Worm (Caenorhabditis elegans): ENCODE results near the gene Y69A2AR.28.

DNA sequence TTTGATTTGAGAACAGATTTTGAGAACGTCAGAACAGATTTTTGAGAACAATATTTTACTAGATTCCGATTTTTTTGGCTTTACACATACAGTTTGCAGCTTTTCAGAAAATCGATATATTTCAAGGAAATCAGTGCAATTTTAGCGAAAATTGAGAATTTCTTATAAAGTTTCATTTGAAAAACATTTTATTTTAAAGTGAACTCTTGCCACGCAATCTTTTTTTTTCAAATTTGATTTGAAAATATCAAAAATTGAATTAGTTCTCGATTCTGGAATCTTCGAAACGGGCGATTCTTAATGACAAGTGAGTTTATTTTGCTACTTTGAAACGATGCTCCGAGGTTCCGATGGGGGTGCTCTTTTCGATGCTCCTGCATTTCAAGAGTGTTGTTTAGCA, 40.8 kb downstream of the Y69A2AR.28 start, which contains the start of gene Y69A2AR.51:
- TF ChIP-seq jun-1 (tag; optimal IDR thresholded peaks at IDR 0.05) (no peak), lin-39 (tag; optimal IDR thresholded peaks at IDR 0.05) (no peak), nhr-28 (tag; optimal IDR thresholded peaks at IDR 0.05) (no peak), dpl-1 (GFP tag; optimal IDR thresholded peaks at IDR 0.05) (no peak), fkh-4 (tag; optimal IDR thresholded peaks at IDR 0.05; ENCODE audit: borderline replicate concordance) (no peak), zip-4 (GFP tag; optimal IDR thresholded peaks at IDR 0.05) (no peak), egl-27 (tag; optimal IDR thresholded peaks at IDR 0.05) (no peak), egl-13 (tag; optimal IDR thresholded peaks at IDR 0.05) (no peak), ceh-82 (tag; optimal IDR thresholded peaks at IDR 0.05) (no peak), sox-4 (tag; optimal IDR thresholded peaks at IDR 0.05) (no peak), nhr-11 (tag; optimal IDR thresholded peaks at IDR 0.05) (no peak), snpc-4 (tag; optimal IDR thresholded peaks at IDR 0.05) (no peak), unc-130 (tag; optimal IDR thresholded peaks at IDR 0.05) (no peak), nhr-19 (GFP tag; conservative IDR thresholded peaks at IDR 0.05) (no peak)
